Fruit fly (Drosophila melanogaster): ENCODE results near the gene Pdss2.
A peak's percentile ranks its signal among the peaks of the same experiment; 100 is the strongest.

Gene Pdss2

dm6 chr3L:21058651-21059050 lies 30.9 kb downstream of the Pdss2 start (continued):
- TF ChIP-seq HHEX (GFP tag; optimal IDR thresholded peaks at IDR 0.05) (no peak), ro (GFP tag; IDR thresholded peaks at IDR 0.05) (no peak), CTCF (GFP tag; optimal IDR thresholded peaks at IDR 0.05) (no peak), CG2875 (GFP tag; optimal IDR thresholded peaks at IDR 0.05) (peak; percentile 4), CG8478 (optimal IDR thresholded peaks at IDR 0.05) (no peak), Gug (GFP tag; IDR thresholded peaks at IDR 0.05) (no peak), unc-4 (GFP tag; IDR thresholded peaks at IDR 0.05; ENCODE audit: partially characterized antibody) (no peak), CG4282 (GFP tag; optimal IDR thresholded peaks at IDR 0.05) (no peak), stc (GFP tag; IDR thresholded peaks at IDR 0.05) (peak; percentile 29; the same call in 1 of the 2 replicates), MBD-R2 (GFP tag; IDR thresholded peaks at IDR 0.05) (no peak), esg (GFP tag; conservative IDR thresholded peaks at IDR 0.05) (no peak), bbx (GFP tag; IDR thresholded peaks at IDR 0.05; ENCODE audit: partially characterized antibody) (peak; percentile 17; the same call in 1 of the 2 replicates), CG6689 (GFP tag; IDR thresholded peaks at IDR 0.05) (no peak), CG1602 (GFP tag; optimal IDR thresholded peaks at IDR 0.05) (no peak), Opbp (GFP tag; IDR thresholded peaks at IDR 0.05; ENCODE audit: partially characterized antibody) (peak; percentile 59; the same call in 1 of the 3 replicates), Ravus (GFP tag; IDR thresholded peaks at IDR 0.05) (no peak), CG16779 (GFP tag; IDR thresholded peaks at IDR 0.05) (no peak), slbo (GFP tag; IDR thresholded peaks at IDR 0.05) (0 out of 2 replicates have a peak, but pooled peaks have one; percentile 7), trem (tag; optimal IDR thresholded peaks at IDR 0.05) (no peak), wek (GFP tag; optimal IDR thresholded peaks at IDR 0.05) (peak; percentile 1), Hsf (GFP tag; optimal IDR thresholded peaks at IDR 0.05) (no peak), CG12236 (GFP tag; optimal IDR thresholded peaks at IDR 0.05) (no peak), CG13424 (tag; optimal IDR thresholded peaks at IDR 0.05) (no peak), CG17612 (GFP tag; IDR thresholded peaks at IDR 0.05) (no peak), hb (GFP tag; IDR thresholded peaks at IDR 0.05; ENCODE audit: partially characterized antibody) (no peak), dmrt11E (tag; optimal IDR thresholded peaks at IDR 0.05) (no peak), Bteb2 (GFP tag; optimal IDR thresholded peaks at IDR 0.05) (no peak), grn (GFP tag; optimal IDR thresholded peaks at IDR 0.05) (no peak), sim (GFP tag; IDR thresholded peaks at IDR 0.05) (no peak), CG7928 (GFP tag; optimal IDR thresholded peaks at IDR 0.05) (no peak), MTF-1 (GFP tag; optimal IDR thresholded peaks at IDR 0.05; ENCODE audit: borderline replicate concordance) (peak; percentile 11), lov (optimal IDR thresholded peaks at IDR 0.05) (no peak), lov (GFP tag; IDR thresholded peaks at IDR 0.05) (no peak), zfh1 (GFP tag; IDR thresholded peaks at IDR 0.05) (0 out of 3 replicates have a peak, but pooled peaks have one; percentile 10), lilli (GFP tag; optimal IDR thresholded peaks at IDR 0.05) (no peak), CG1832 (GFP tag; optimal IDR thresholded peaks at IDR 0.05) (no peak), C15 (GFP tag; IDR thresholded peaks at IDR 0.05) (no peak), al (GFP tag; IDR thresholded peaks at IDR 0.05) (no peak), seq (GFP tag; IDR thresholded peaks at IDR 0.05) (no peak), E2f1 (GFP tag; IDR thresholded peaks at IDR 0.05) (no peak), CG8281 (tag; optimal IDR thresholded peaks at IDR 0.05) (no peak), CG13287 (GFP tag; IDR thresholded peaks at IDR 0.05; ENCODE audit: partially characterized antibody) (peak; percentile 52; the same call in 1 of the 2 replicates), wor (GFP tag; IDR thresholded peaks at IDR 0.05) (no peak), gsb-n (tag; optimal IDR thresholded peaks at IDR 0.05) (no peak), CG9797 (GFP tag; optimal IDR thresholded peaks at IDR 0.05) (no peak), Ets97D (GFP tag; optimal IDR thresholded peaks at IDR 0.05) (no peak), HLH3B (GFP tag; IDR thresholded peaks at IDR 0.05) (no peak; the same call in 1 of the 2 replicates), jumu (GFP tag; optimal IDR thresholded peaks at IDR 0.05) (no peak), onecut (GFP tag; IDR thresholded peaks at IDR 0.05) (peak; percentile 24; the same call in 1 of the 2 replicates), Oli (tag; optimal IDR thresholded peaks at IDR 0.05) (no peak), eyg (GFP tag; optimal IDR thresholded peaks at IDR 0.05) (no peak), H15 (GFP tag; IDR thresholded peaks at IDR 0.05) (no peak), Fer3 (tag; optimal IDR thresholded peaks at IDR 0.05) (no peak)
